Worm (Caenorhabditis elegans): ENCODE measurements around the gene R08A2.7.

DNA sequence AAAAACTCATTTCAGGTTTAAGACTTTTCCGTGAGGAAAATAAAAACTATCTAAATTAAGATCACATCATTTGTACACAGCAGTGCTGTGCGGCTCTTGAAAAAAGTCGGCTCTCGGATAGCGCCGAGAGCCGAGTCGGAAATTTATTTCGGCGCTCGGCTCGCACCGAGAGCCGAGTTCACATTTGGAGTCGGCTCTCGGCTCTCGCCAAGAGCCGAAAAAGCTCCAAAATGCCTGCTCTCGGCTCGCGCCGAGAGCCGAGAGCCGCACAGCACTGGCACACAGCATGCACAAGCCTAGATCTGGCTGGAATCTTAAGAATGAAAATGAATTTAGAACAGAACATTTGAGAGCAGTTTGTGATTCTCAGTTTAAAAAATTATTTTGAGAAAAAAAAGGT is 23.9 kb downstream of the R08A2.7 start:
- TF ChIP-seq B0019.2 (GFP tag; conservative IDR thresholded peaks at IDR 0.05) (no peak), him-1 (tag; optimal IDR thresholded peaks at IDR 0.05) (no peak), unc-62 (GFP tag; optimal IDR thresholded peaks at IDR 0.05) (no peak), zim-3 (tag; optimal IDR thresholded peaks at IDR 0.05) (no peak)
